Fruit fly (Drosophila melanogaster) whole organism, embryonic: Measurements from ENCODE around the gene spo.

Experiments
- ATbp ChIP-seq: fragments of 200-800 bp; sonication (Bioruptor generic); optimal IDR thresholded peaks from 2 replicates; lab custom pipeline; 2017; ENCODE audit warnings: missing biosample characterization, mild to moderate bottlenecking, missing genetic modification characterization, missing genetic modification reagents
- Aef1 ChIP-seq: fragments of 200-800 bp; sonication (Bioruptor generic); IDR thresholded peaks from 3 replicates; pipeline ENCODE4 v1.3.6; 2022; ENCODE audit warnings: missing biosample characterization, missing genetic modification characterization
- Asciz ChIP-seq: fragments of 200-800 bp; sonication (Bioruptor generic); optimal IDR thresholded peaks from 2 replicates; lab custom pipeline; 2017; ENCODE audit warnings: missing biosample characterization, mild to moderate bottlenecking, missing genetic modification characterization, missing genetic modification reagents
- Bteb2 ChIP-seq: fragments of 200-800 bp; sonication (Bioruptor generic); optimal IDR thresholded peaks from 2 replicates; lab custom pipeline; 2016; ENCODE audit warnings: missing biosample characterization, missing genetic modification characterization
- CG1024 ChIP-seq: fragments of 200-800 bp; sonication (Bioruptor generic); IDR thresholded peaks from 2 replicates; pipeline ENCODE4 v1.3.6; 2022; ENCODE audit warnings: missing biosample characterization, missing genetic modification characterization
- CG11247 ChIP-seq: fragments of 200-800 bp; sonication (Bioruptor generic); IDR thresholded peaks from 2 replicates; pipeline ENCODE4 v1.3.6; 2022; ENCODE audit warnings: missing biosample characterization, missing genetic modification characterization
- CG12071 ChIP-seq: fragments of 200-800 bp; sonication (Bioruptor generic); optimal IDR thresholded peaks from 3 replicates; lab custom pipeline; 2018; ENCODE audit warnings: missing biosample characterization, mild to moderate bottlenecking, missing genetic modification characterization
- CG12299 ChIP-seq: fragments of 200-800 bp; sonication (Bioruptor generic); optimal IDR thresholded peaks from 2 replicates; lab custom pipeline; 2018; ENCODE audit warnings: missing biosample characterization, mild to moderate bottlenecking, missing genetic modification characterization
- CG12391 ChIP-seq: fragments of 200-800 bp; sonication (Bioruptor generic); optimal IDR thresholded peaks from 3 replicates; lab custom pipeline; 2018; ENCODE audit warnings: missing biosample characterization, mild to moderate bottlenecking, missing genetic modification characterization, moderate library complexity
- CG12744 ChIP-seq: fragments of 200-800 bp; sonication (Bioruptor generic); optimal IDR thresholded peaks from 2 replicates; lab custom pipeline; 2016; ENCODE audit warnings: missing biosample characterization, missing genetic modification characterization
- CG13296 ChIP-seq: fragments of 200-800 bp; sonication (Bioruptor generic); optimal IDR thresholded peaks from 3 replicates; lab custom pipeline; 2018; ENCODE audit warnings: missing biosample characterization, mild to moderate bottlenecking, missing genetic modification characterization
- CG13624 ChIP-seq: fragments of 200-800 bp; sonication (Bioruptor generic); optimal IDR thresholded peaks from 2 replicates; lab custom pipeline; 2016; ENCODE audit warnings: missing biosample characterization, missing genetic modification characterization
- CG14050 ChIP-seq: fragments of 200-800 bp; sonication (Bioruptor generic); IDR thresholded peaks from 3 replicates; pipeline ENCODE4 v1.3.6; 2022; ENCODE audit warnings: missing biosample characterization, missing genetic modification characterization
- CG14710 ChIP-seq: fragments of 200-800 bp; sonication (Bioruptor generic); optimal IDR thresholded peaks from 3 replicates; lab custom pipeline; 2019; ENCODE audit warnings: missing biosample characterization, mild to moderate bottlenecking, missing genetic modification characterization, moderate library complexity
- CG14860 ChIP-seq: fragments of 200-800 bp; sonication (Bioruptor generic); IDR thresholded peaks from 3 replicates; pipeline ENCODE4 v1.3.6; 2022; ENCODE audit warnings: missing biosample characterization, missing genetic modification characterization; ENCODE audit not compliant: partially characterized antibody
- CG15514 ChIP-seq: fragments of 200-800 bp; sonication (Bioruptor generic); optimal IDR thresholded peaks from 3 replicates; lab custom pipeline; 2017; ENCODE audit warnings: missing biosample characterization, missing genetic modification characterization, mild to moderate bottlenecking, moderate library complexity, missing genetic modification reagents
- CG16813 ChIP-seq: fragments of 200-800 bp; sonication (Bioruptor generic); IDR thresholded peaks from 3 replicates; pipeline ENCODE4 v1.3.6; 2022; ENCODE audit warnings: missing biosample characterization, missing genetic modification characterization; ENCODE audit not compliant: partially characterized antibody
- CG17328 ChIP-seq: fragments of 200-800 bp; sonication (Bioruptor generic); IDR thresholded peaks from 2 replicates; pipeline ENCODE4 v1.3.6; 2022; ENCODE audit warnings: missing biosample characterization, missing genetic modification characterization
- CG17361 ChIP-seq: fragments of 200-800 bp; sonication (Bioruptor generic); IDR thresholded peaks from 3 replicates; pipeline ENCODE4 v1.3.6; 2022; ENCODE audit warnings: missing biosample characterization, missing genetic modification characterization
- CG32532 ChIP-seq: fragments of 200-800 bp; sonication (Bioruptor generic); IDR thresholded peaks from 2 replicates; pipeline ENCODE4 v1.3.6; 2022; ENCODE audit warnings: missing biosample characterization, missing genetic modification characterization
- CG5953 ChIP-seq: fragments of 200-800 bp; sonication (Bioruptor generic); IDR thresholded peaks from 2 replicates; pipeline ENCODE4 v1.3.6; 2022; ENCODE audit warnings: missing biosample characterization, missing genetic modification characterization
- CG6254 ChIP-seq: fragments of 200-800 bp; sonication (Bioruptor generic); optimal IDR thresholded peaks from 3 replicates; lab custom pipeline; 2017; ENCODE audit warnings: mild to moderate bottlenecking, missing biosample characterization, missing genetic modification reagents, missing genetic modification characterization
- D19B ChIP-seq: fragments of 200-800 bp; sonication (Bioruptor generic); optimal IDR thresholded peaks from 2 replicates; lab custom pipeline; 2017; ENCODE audit warnings: missing biosample characterization, mild to moderate bottlenecking, missing genetic modification characterization
- Doc3 ChIP-seq: fragments of 200-800 bp; sonication (Bioruptor generic); IDR thresholded peaks from 3 replicates; pipeline ENCODE4 v1.3.6; 2022; ENCODE audit warnings: missing biosample characterization, missing genetic modification characterization; ENCODE audit not compliant: partially characterized antibody
- Fer2 ChIP-seq: fragments of 200-800 bp; sonication (Bioruptor generic); optimal IDR thresholded peaks from 2 replicates; lab custom pipeline; 2018; ENCODE audit warnings: missing biosample characterization, mild to moderate bottlenecking, missing genetic modification characterization, moderate library complexity
- GATAe ChIP-seq: fragments of 200-800 bp; sonication (Bioruptor generic); conservative IDR thresholded peaks from 2 replicates; pipeline ENCODE4 v1.3.6; 2022; ENCODE audit warnings: missing biosample characterization, missing genetic modification characterization
- H15 ChIP-seq: fragments of 200-800 bp; sonication (Bioruptor generic); IDR thresholded peaks from 3 replicates; pipeline ENCODE4 v1.3.6; 2022; ENCODE audit warnings: missing biosample characterization, missing genetic modification characterization
- Hsf ChIP-seq: fragments of 200-800 bp; sonication (Bioruptor generic); optimal IDR thresholded peaks from 3 replicates; lab custom pipeline; 2016; ENCODE audit warnings: missing biosample characterization, missing genetic modification characterization
- Meics ChIP-seq: fragments of 200-800 bp; sonication (Bioruptor generic); optimal IDR thresholded peaks from 2 replicates; lab custom pipeline; 2017; ENCODE audit warnings: missing biosample characterization, mild to moderate bottlenecking, missing genetic modification characterization
- Mes4 ChIP-seq: fragments of 200-800 bp; sonication (Bioruptor generic); optimal IDR thresholded peaks from 2 replicates; lab custom pipeline; 2016; ENCODE audit warnings: missing biosample characterization, missing genetic modification characterization
- Mrtf ChIP-seq: fragments of 200-800 bp; sonication (Bioruptor generic); IDR thresholded peaks from 3 replicates; pipeline ENCODE4 v1.3.6; 2022; ENCODE audit warnings: missing biosample characterization, missing genetic modification characterization
- Neu2 ChIP-seq: fragments of 200-800 bp; sonication (Bioruptor generic); optimal IDR thresholded peaks from 3 replicates; lab custom pipeline; 2016; ENCODE audit warnings: missing biosample characterization, missing genetic modification characterization, borderline replicate concordance
- Sox100B ChIP-seq: fragments of 200-800 bp; sonication (Bioruptor generic); optimal IDR thresholded peaks from 3 replicates; lab custom pipeline; 2018; ENCODE audit warnings: missing biosample characterization, mild to moderate bottlenecking, missing genetic modification characterization
- Sry-β ChIP-seq: fragments of 200-800 bp; sonication (Bioruptor generic); optimal IDR thresholded peaks from 2 replicates; lab custom pipeline; 2018; ENCODE audit warnings: missing biosample characterization, mild to moderate bottlenecking, missing genetic modification characterization, moderate library complexity
- ab ChIP-seq: fragments of 200-800 bp; sonication (Bioruptor generic); optimal IDR thresholded peaks from 2 replicates; lab custom pipeline; 2016; ENCODE audit warnings: missing biosample characterization, missing genetic modification characterization
- aop ChIP-seq: fragments of 200-800 bp; sonication (Bioruptor generic); IDR thresholded peaks from 2 replicates; pipeline ENCODE4 v1.3.6; 2022; ENCODE audit warnings: missing biosample characterization, missing genetic modification characterization
- chif ChIP-seq, 2 experiments: fragments of 200-800 bp; sonication (Bioruptor generic); optimal IDR thresholded peaks; 3 replicates each; lab custom pipeline; 2016; ENCODE audit warnings: missing biosample characterization in 2 of 2, missing genetic modification characterization in 2 of 2
- fd3F ChIP-seq: fragments of 200-800 bp; sonication (Bioruptor generic); optimal IDR thresholded peaks from 2 replicates; lab custom pipeline; 2018; ENCODE audit warnings: missing biosample characterization, mild to moderate bottlenecking, missing genetic modification characterization, moderate library complexity
- ham ChIP-seq: fragments of 200-800 bp; sonication (Bioruptor generic); IDR thresholded peaks from 2 replicates; pipeline ENCODE4 v1.3.6; 2022; ENCODE audit warnings: missing biosample characterization, missing genetic modification characterization
- hb ChIP-seq: fragments of 200-800 bp; sonication (Bioruptor generic); IDR thresholded peaks from 3 replicates; pipeline ENCODE4 v1.3.6; 2022; ENCODE audit warnings: missing biosample characterization, missing genetic modification characterization; ENCODE audit not compliant: partially characterized antibody
- kay ChIP-seq: fragments of 200-800 bp; sonication (Bioruptor generic); optimal IDR thresholded peaks from 2 replicates; lab custom pipeline; 2016; ENCODE audit warnings: missing biosample characterization, missing genetic modification characterization
- lab ChIP-seq: fragments of 200-800 bp; sonication (Bioruptor generic); optimal IDR thresholded peaks from 3 replicates; lab custom pipeline; 2017; ENCODE audit warnings: missing biosample characterization, missing genetic modification characterization, mild to moderate bottlenecking, moderate library complexity, missing genetic modification reagents
- odd ChIP-seq: fragments of 200-800 bp; sonication (Bioruptor generic); optimal IDR thresholded peaks from 2 replicates; lab custom pipeline; 2017; ENCODE audit warnings: missing biosample characterization, mild to moderate bottlenecking, missing genetic modification characterization
- pita ChIP-seq: fragments of 200-800 bp; sonication (Bioruptor generic); optimal IDR thresholded peaks from 2 replicates; lab custom pipeline; 2017; ENCODE audit warnings: missing biosample characterization, mild to moderate bottlenecking, missing genetic modification characterization
- psq ChIP-seq: fragments of 200-800 bp; sonication (Bioruptor generic); optimal IDR thresholded peaks from 2 replicates; lab custom pipeline; 2017; ENCODE audit warnings: missing biosample characterization, missing genetic modification characterization
- pum ChIP-seq: fragments of 200-800 bp; sonication (Bioruptor generic); optimal IDR thresholded peaks from 2 replicates; lab custom pipeline; 2016; ENCODE audit warnings: missing biosample characterization, missing genetic modification characterization
- sim ChIP-seq: fragments of 200-800 bp; sonication (Bioruptor generic); IDR thresholded peaks from 2 replicates; pipeline ENCODE4 v1.3.6; 2022; ENCODE audit warnings: missing biosample characterization, missing genetic modification characterization
- sqz ChIP-seq: fragments of 200-800 bp; sonication (Bioruptor generic); optimal IDR thresholded peaks from 3 replicates; lab custom pipeline; 2018; ENCODE audit warnings: missing biosample characterization, mild to moderate bottlenecking, missing genetic modification characterization
- tgo ChIP-seq: fragments of 200-800 bp; sonication (Bioruptor generic); IDR thresholded peaks from 3 replicates; pipeline ENCODE4 v1.3.6; 2022; ENCODE audit warnings: missing biosample characterization, missing genetic modification characterization
- ttk ChIP-seq: fragments of 200-800 bp; sonication (Bioruptor generic); IDR thresholded peaks from 2 replicates; pipeline ENCODE4 v2.1.2; 2022; ENCODE audit warnings: missing biosample characterization, missing genetic modification characterization
- tx ChIP-seq: fragments of 200-800 bp; sonication (Bioruptor generic); optimal IDR thresholded peaks from 2 replicates; lab custom pipeline; 2016; ENCODE audit warnings: missing biosample characterization, missing genetic modification characterization

spo gene

dm6 chr3L:5583295-5583707 is 9.1 kb downstream of the spo start (continued):
- peak; percentile 90 for TF ChIP-seq pum
- TF ChIP-seq fd3F (GFP tag; lab: Kevin White, UChicago) = peak; percentile 79
- TF ChIP-seq odd (GFP tag; lab: Kevin White, UChicago) = no peak
- TF ChIP-seq GATAe (GFP tag; lab: Robert Waterston, UW) = peak; percentile 55; the same call in 1 of the 2 replicates
- TF ChIP-seq Asciz (GFP tag; lab: Kevin White, UChicago) = no peak
- peak; percentile 79 for TF ChIP-seq Meics (GFP tag; lab: Kevin White, UChicago)
- TF ChIP-seq aop (GFP tag; lab: Robert Waterston, UW) = peak; percentile 86
- peak; percentile 80 for TF ChIP-seq CG17328
- TF ChIP-seq Aef1 (GFP tag; lab: Robert Waterston, UW) = peak; percentile 94
- TF ChIP-seq CG16813 = peak; percentile 88
- peak; percentile 50 for TF ChIP-seq CG12744 (GFP tag; lab: Kevin White, UChicago)
- no peak for TF ChIP-seq ATbp
- peak; percentile 78 for TF ChIP-seq CG14860 (GFP tag; lab: Robert Waterston, UW)
- no peak for TF ChIP-seq CG12071 (GFP tag; lab: Kevin White, UChicago)
- TF ChIP-seq ab (GFP tag; lab: Kevin White, UChicago) = peak; percentile 84
- TF ChIP-seq lab = peak; percentile 89
- TF ChIP-seq hb (GFP tag; lab: Robert Waterston, UW) = peak; percentile 80
- peak; percentile 88 for TF ChIP-seq H15
- no peak for TF ChIP-seq sqz (GFP tag; lab: Kevin White, UChicago)
- TF ChIP-seq Bteb2 (GFP tag; lab: Kevin White, UChicago) = peak; percentile 67
- peak; percentile 90 for TF ChIP-seq CG12391 (tag; lab: Kevin White, UChicago)
- TF ChIP-seq Sox100B (GFP tag; lab: Kevin White, UChicago) = no peak
- peak; percentile 93 for TF ChIP-seq CG11247 (GFP tag; lab: Robert Waterston, UW)
- peak; percentile 93 for TF ChIP-seq Hsf (GFP tag; lab: Kevin White, UChicago)
- TF ChIP-seq CG14050 (GFP tag; lab: Robert Waterston, UW) = peak; percentile 71
- peak; percentile 91 for TF ChIP-seq tx
- TF ChIP-seq psq (GFP tag; lab: Kevin White, UChicago) = peak; percentile 52
- TF ChIP-seq Mrtf (GFP tag; lab: Robert Waterston, UW) = peak; percentile 87
- TF ChIP-seq CG13624 (GFP tag; lab: Kevin White, UChicago) = peak; percentile 90
- TF ChIP-seq CG15514 (GFP tag; lab: Kevin White, UChicago) = peak; percentile 90
- TF ChIP-seq Neu2 = no peak
- peak; percentile 85 for TF ChIP-seq Doc3 (GFP tag; lab: Robert Waterston, UW)
- peak; percentile 80 to 87 for TF ChIP-seq chif (GFP tag; optimal IDR thresholded peaks at IDR 0.05; lab: Kevin White, UChicago)
- TF ChIP-seq CG12299 (tag; lab: Kevin White, UChicago) = peak; percentile 62
- peak; percentile 69 for TF ChIP-seq ham
- peak; percentile 93 for TF ChIP-seq CG32532 (GFP tag; lab: Robert Waterston, UW)
- peak; percentile 55 for TF ChIP-seq Mes4 (GFP tag; lab: Kevin White, UChicago)
- TF ChIP-seq Sry-β (GFP tag; lab: Kevin White, UChicago) = no peak
- TF ChIP-seq tgo (GFP tag; lab: Robert Waterston, UW) = peak; percentile 89
- TF ChIP-seq Fer2 (tag; lab: Kevin White, UChicago) = peak; percentile 71
- no peak for TF ChIP-seq D19B (GFP tag; lab: Kevin White, UChicago)
- TF ChIP-seq CG14710 (tag; lab: Kevin White, UChicago) = peak; percentile 94
- no peak for TF ChIP-seq CG13296 (GFP tag; lab: Kevin White, UChicago)
- no peak; the same call in 2 of the 3 replicates for TF ChIP-seq CG17361 (GFP tag; lab: Robert Waterston, UW)
- peak; percentile 75 for TF ChIP-seq pita (GFP tag; lab: Kevin White, UChicago)
- TF ChIP-seq ttk = peak; percentile 89
- TF ChIP-seq CG1024 = peak; percentile 60
- TF ChIP-seq CG6254 (GFP tag; lab: Kevin White, UChicago) = peak; percentile 18
- TF ChIP-seq CG5953 = peak; percentile 85
- TF ChIP-seq kay = peak; percentile 68
- peak; percentile 40; the same call in 1 of the 2 replicates for TF ChIP-seq sim (GFP tag; lab: Robert Waterston, UW)
